Worm (Caenorhabditis elegans) whole organism, young adult: ENCODE results near the gene T23B12.6.

Experiments used
- B0336.3 ChIP-seq: fragments of 200-800 bp; sonication (Bioruptor generic); IDR thresholded peaks from 2 replicates; pipeline ENCODE4 v1.3.6; 2022; ENCODE audit warnings: missing genetic modification characterization, missing compliant biosample characterization
- C06A6.2 ChIP-seq: fragments of 200-800 bp; sonication (Bioruptor generic); conservative IDR thresholded peaks from 2 replicates; pipeline ENCODE4 v1.3.6; 2022; ENCODE audit warnings: missing genetic modification characterization, missing compliant biosample characterization
- F10E7.11 ChIP-seq: sonication (generic microtip); optimal IDR thresholded peaks from 2 replicates; lab custom pipeline; 2017; ENCODE audit warnings: mild to moderate bottlenecking, missing genetic modification characterization, moderate library complexity, missing compliant biosample characterization
- F33H1.4 ChIP-seq: fragments of 200-800 bp; sonication (Bioruptor generic); IDR thresholded peaks from 2 replicates; pipeline ENCODE4 v1.3.6; 2022; ENCODE audit warnings: missing genetic modification reagents, missing genetic modification characterization, missing compliant biosample characterization
- F37B4.10 ChIP-seq: fragments of 200-800 bp; sonication (Bioruptor generic); IDR thresholded peaks from 2 replicates; pipeline ENCODE4 v1.3.6; 2022; ENCODE audit warnings: missing genetic modification characterization, missing compliant biosample characterization
- F39B2.1 ChIP-seq: fragments of 200-800 bp; sonication (Bioruptor generic); IDR thresholded peaks from 2 replicates; pipeline ENCODE4 v1.3.6; 2022; ENCODE audit warnings: missing genetic modification reagents, missing genetic modification characterization, missing compliant biosample characterization
- F52B5.7 ChIP-seq: sonication (generic microtip); optimal IDR thresholded peaks from 2 replicates; lab custom pipeline; 2016; ENCODE audit warnings: mild to moderate bottlenecking, missing genetic modification characterization, missing compliant biosample characterization
- K11D2.4 ChIP-seq: fragments of 200-800 bp; sonication (Bioruptor generic); IDR thresholded peaks from 2 replicates; pipeline ENCODE4 v1.3.6; 2022; ENCODE audit warnings: missing genetic modification reagents, missing genetic modification characterization, missing compliant biosample characterization
- T07F8.4 ChIP-seq: sonication (generic microtip); optimal IDR thresholded peaks from 2 replicates; lab custom pipeline; 2016; ENCODE audit warnings: mild to moderate bottlenecking, missing genetic modification characterization, moderate library complexity, missing compliant biosample characterization
- Y53F4B.3 ChIP-seq: fragments of 200-800 bp; sonication (Bioruptor generic); IDR thresholded peaks from 2 replicates; pipeline ENCODE4 v1.3.6; 2022; ENCODE audit warnings: missing genetic modification reagents, missing genetic modification characterization, missing compliant biosample characterization
- Y95B8A.8 ChIP-seq: fragments of 200-800 bp; sonication (Bioruptor generic); IDR thresholded peaks from 2 replicates; pipeline ENCODE4 v1.3.6; 2022; ENCODE audit warnings: missing genetic modification reagents, missing genetic modification characterization, missing compliant biosample characterization
- ama-1 ChIP-seq, 3 experiments: fragments of 150-350 bp in 1 of 3; sonication (generic microtip) in 2 of 3; optimal IDR thresholded peaks; 2 replicates each; lab custom pipeline; 2014 to 2018; ENCODE audit warnings: missing biosample characterization in 2 of 3, missing genetic modification characterization in 2 of 3, missing genetic modification reagents in 2 of 3
- aptf-2 ChIP-seq: fragments of 200-800 bp; sonication (Bioruptor generic); conservative IDR thresholded peaks from 2 replicates; pipeline ENCODE4 v1.3.6; 2022; ENCODE audit warnings: missing genetic modification reagents, missing genetic modification characterization, missing compliant biosample characterization
- ccch-3 ChIP-seq: fragments of 200-800 bp; sonication (Bioruptor generic); optimal IDR thresholded peaks from 2 replicates; lab custom pipeline; 2018; ENCODE audit warnings: mild to moderate bottlenecking, missing genetic modification characterization, missing compliant biosample characterization
- cebp-1 ChIP-seq, 2 experiments: fragments of 200-800 bp in 1 of 2; sonication (Bioruptor generic) in 1 of 2; sonication (generic microtip) in 1 of 2; IDR thresholded peaks in 1 of 2; optimal IDR thresholded peaks in 1 of 2; 2 replicates each; pipeline versions ENCODE4 v1.3.6 to Lab custom; 2017 to 2022; ENCODE audit warnings: missing compliant biosample characterization in 2 of 2, missing genetic modification characterization in 2 of 2, mild to moderate bottlenecking in 1 of 2, missing genetic modification reagents in 1 of 2, moderate library complexity in 1 of 2
- ceh-100 ChIP-seq: fragments of 200-800 bp; sonication (Bioruptor generic); IDR thresholded peaks from 2 replicates; pipeline ENCODE4 v1.3.6; 2022; ENCODE audit warnings: missing genetic modification reagents, missing genetic modification characterization, missing compliant biosample characterization
- ceh-91 ChIP-seq: fragments of 200-800 bp; sonication (Bioruptor generic); IDR thresholded peaks from 2 replicates; pipeline ENCODE4 v1.3.6; 2022; ENCODE audit warnings: missing genetic modification reagents, missing genetic modification characterization, missing compliant biosample characterization
- chd-7 ChIP-seq: sonication (generic microtip); optimal IDR thresholded peaks from 2 replicates; lab custom pipeline; 2016; ENCODE audit warnings: mild to moderate bottlenecking, missing genetic modification characterization, moderate library complexity, missing compliant biosample characterization
- die-1 ChIP-seq: sonication (generic microtip); optimal IDR thresholded peaks from 2 replicates; lab custom pipeline; 2016; ENCODE audit warnings: missing genotype, mild to moderate bottlenecking, missing genetic modification characterization, missing compliant biosample characterization
- efl-1 ChIP-seq: fragments of 150-350 bp; optimal IDR thresholded peaks from 2 replicates; lab custom pipeline; 2014; ENCODE audit warnings: missing biosample characterization, missing genetic modification reagents, missing genetic modification characterization
- egl-18 ChIP-seq: fragments of 200-800 bp; sonication (Bioruptor generic); IDR thresholded peaks from 2 replicates; pipeline ENCODE4 v1.3.6; 2022; ENCODE audit warnings: missing genetic modification reagents, missing genetic modification characterization, missing compliant biosample characterization
- egl-44 ChIP-seq: fragments of 200-800 bp; sonication (Bioruptor generic); IDR thresholded peaks from 2 replicates; pipeline ENCODE4 v1.3.6; 2022; ENCODE audit warnings: missing genetic modification reagents, missing genetic modification characterization, missing compliant biosample characterization
- ekl-4 ChIP-seq: fragments of 200-800 bp; sonication (Bioruptor generic); IDR thresholded peaks from 2 replicates; pipeline ENCODE4 v1.3.6; 2022; ENCODE audit warnings: missing genetic modification reagents, missing genetic modification characterization, missing compliant biosample characterization
- gei-17 ChIP-seq: fragments of 200-800 bp; sonication (Bioruptor generic); optimal IDR thresholded peaks from 2 replicates; lab custom pipeline; 2018; ENCODE audit warnings: mild to moderate bottlenecking, missing genetic modification characterization, missing compliant biosample characterization
- hlh-26 ChIP-seq: fragments of 200-800 bp; sonication (Bioruptor generic); conservative IDR thresholded peaks from 2 replicates; pipeline ENCODE4 v1.3.6; 2022; ENCODE audit warnings: missing genetic modification reagents, missing genetic modification characterization, missing compliant biosample characterization
- hrde-1 ChIP-seq: sonication (generic microtip); optimal IDR thresholded peaks from 2 replicates; lab custom pipeline; 2016; ENCODE audit warnings: missing genetic modification characterization, mild to moderate bottlenecking, missing compliant biosample characterization, moderate library complexity, missing genotype, missing genetic modification reagents, borderline replicate concordance
- let-526 ChIP-seq: fragments of 200-800 bp; sonication (Bioruptor generic); IDR thresholded peaks from 2 replicates; pipeline ENCODE4 v1.3.6; 2022; ENCODE audit warnings: missing genetic modification reagents, missing genetic modification characterization, missing compliant biosample characterization
- lin-35 ChIP-seq, 3 experiments: fragments of 150-350 bp in 2 of 3; sonication (generic microtip) in 1 of 3; optimal IDR thresholded peaks; 2 replicates each; lab custom pipeline; 2014 to 2018; ENCODE audit warnings: missing biosample characterization in 3 of 3, missing genetic modification characterization in 3 of 3, missing genetic modification reagents in 3 of 3
- lir-1 ChIP-seq: fragments of 200-800 bp; sonication (Bioruptor generic); conservative IDR thresholded peaks from 2 replicates; pipeline ENCODE4 v1.3.6; 2022; ENCODE audit warnings: missing genetic modification reagents, missing genetic modification characterization, missing compliant biosample characterization
- madf-8 ChIP-seq: fragments of 200-800 bp; sonication (Bioruptor generic); conservative IDR thresholded peaks from 2 replicates; pipeline ENCODE4 v1.3.6; 2022; ENCODE audit warnings: missing genetic modification reagents, missing genetic modification characterization, missing compliant biosample characterization
- mel-28 ChIP-seq: sonication (generic microtip); optimal IDR thresholded peaks from 2 replicates; lab custom pipeline; 2016; ENCODE audit warnings: borderline replicate concordance, mild to moderate bottlenecking, missing genetic modification characterization, missing compliant biosample characterization
- mes-4 ChIP-seq: sonication (generic microtip); optimal IDR thresholded peaks from 2 replicates; lab custom pipeline; 2016; ENCODE audit warnings: missing genotype, missing genetic modification characterization, missing compliant biosample characterization
- nhr-179 ChIP-seq: sonication (generic microtip); optimal IDR thresholded peaks from 2 replicates; lab custom pipeline; 2016; ENCODE audit warnings: mild to moderate bottlenecking, missing genetic modification characterization, missing compliant biosample characterization
- nhr-80 ChIP-seq: sonication (generic microtip); optimal IDR thresholded peaks from 2 replicates; lab custom pipeline; 2016; ENCODE audit warnings: missing genetic modification characterization, missing compliant biosample characterization
- rec-8 ChIP-seq, 2 experiments: sonication (generic microtip); optimal IDR thresholded peaks; 2 replicates each; lab custom pipeline; 2016; ENCODE audit warnings: mild to moderate bottlenecking in 2 of 2, missing genetic modification characterization in 2 of 2, missing genetic modification reagents in 2 of 2, missing genotype in 2 of 2, missing biosample characterization in 1 of 2, missing compliant biosample characterization in 1 of 2, moderate library complexity in 1 of 2
- rpc-1 ChIP-seq, 2 experiments: fragments of 150-350 bp in 1 of 2; sonication (generic microtip) in 1 of 2; optimal IDR thresholded peaks; 2 replicates each; lab custom pipeline; 2014 to 2018; ENCODE audit warnings: missing biosample characterization in 1 of 2, missing genetic modification characterization in 1 of 2, missing genetic modification reagents in 1 of 2, missing genotype in 1 of 2
- snpc-1.1 ChIP-seq: sonication (generic microtip); optimal IDR thresholded peaks from 2 replicates; lab custom pipeline; 2017; ENCODE audit warnings: missing genetic modification characterization, mild to moderate bottlenecking, missing compliant biosample characterization, antibody characterized with exemption, moderate library complexity, missing genotype, missing genetic modification reagents; ENCODE audit not compliant: insufficient read depth
- snpc-1.3 ChIP-seq: sonication (generic microtip); optimal IDR thresholded peaks from 2 replicates; lab custom pipeline; 2017; ENCODE audit warnings: missing genetic modification characterization, mild to moderate bottlenecking, missing compliant biosample characterization, antibody characterized with exemption, moderate library complexity, missing genotype, missing genetic modification reagents; ENCODE audit not compliant: insufficient read depth
- snpc-3.4 ChIP-seq: sonication (generic microtip); optimal IDR thresholded peaks from 2 replicates; lab custom pipeline; 2017; ENCODE audit warnings: missing genetic modification characterization, mild to moderate bottlenecking, missing compliant biosample characterization, antibody characterized with exemption, moderate library complexity, missing genotype, missing genetic modification reagents
- snpc-4 ChIP-seq, 5 experiments: fragments of 150-350 bp in 1 of 5; sonication (generic microtip) in 4 of 5; optimal IDR thresholded peaks; 2 replicates each; lab custom pipeline; 2014 to 2018; ENCODE audit warnings: missing genetic modification characterization in 5 of 5, missing biosample characterization in 3 of 5, antibody characterized with exemption in 2 of 5, mild to moderate bottlenecking in 2 of 5, missing compliant biosample characterization in 2 of 5, missing genotype in 2 of 5, moderate library complexity in 2 of 5, missing genetic modification reagents in 1 of 5
- unc-62 ChIP-seq: fragments of 150-350 bp; optimal IDR thresholded peaks from 2 replicates; lab custom pipeline; 2014; ENCODE audit warnings: missing biosample characterization, missing genetic modification reagents, missing genetic modification characterization
- xnd-1 ChIP-seq: sonication (generic microtip); optimal IDR thresholded peaks from 2 replicates; lab custom pipeline; 2016; ENCODE audit warnings: missing genotype, missing genetic modification reagents, missing genetic modification characterization, missing compliant biosample characterization
- zim-3 ChIP-seq: sonication (generic microtip); optimal IDR thresholded peaks from 2 replicates; lab custom pipeline; 2017; ENCODE audit warnings: mild to moderate bottlenecking, missing genetic modification characterization, moderate library complexity, missing compliant biosample characterization
- ztf-18 ChIP-seq: sonication (generic microtip); optimal IDR thresholded peaks from 2 replicates; lab custom pipeline; 2016; ENCODE audit warnings: missing genotype, mild to moderate bottlenecking, missing genetic modification characterization, missing compliant biosample characterization
- ztf-3 ChIP-seq: fragments of 200-800 bp; sonication (Bioruptor generic); optimal IDR thresholded peaks from 2 replicates; lab custom pipeline; 2018; ENCODE audit warnings: mild to moderate bottlenecking, missing genetic modification characterization, missing compliant biosample characterization

Gene T23B12.6

ce11 chrV:8413432-8414021, 46.7 kb downstream of the T23B12.6 start, which contains the start of gene vha-18 (continued):
- TF ChIP-seq snpc-4 (GFP tag; optimal IDR thresholded peaks at IDR 0.05; lab: Kevin White, UChicago) (no peak), snpc-4 (tag; optimal IDR thresholded peaks at IDR 0.05; lab: Kevin White, UChicago) (peak in 3 of 4 experiments; percentile 27 to 71 (median 55)), hlh-26 (GFP tag; lab: Robert Waterston, UW) (no peak), egl-18 (GFP tag; lab: Robert Waterston, UW) (no peak), cebp-1 (GFP tag; IDR thresholded peaks at IDR 0.05; lab: Robert Waterston, UW) (no peak), cebp-1 (tag; optimal IDR thresholded peaks at IDR 0.05; lab: Kevin White, UChicago) (no peak), ztf-18 (tag; lab: Kevin White, UChicago) (peak; percentile 70), egl-44 (GFP tag; lab: Robert Waterston, UW) (no peak), die-1 (tag; lab: Kevin White, UChicago) (no peak), ztf-3 (GFP tag; lab: Kevin White, UChicago) (no peak), rpc-1 (optimal IDR thresholded peaks at IDR 0.05; lab: Kevin White, UChicago) (no peak), rpc-1 (tag; optimal IDR thresholded peaks at IDR 0.05; lab: Kevin White, UChicago) (no peak), Y53F4B.3 (GFP tag; lab: Robert Waterston, UW) (peak; percentile 39; the same call in 1 of the 2 replicates), hrde-1 (tag; lab: Kevin White, UChicago) (peak; percentile 49), aptf-2 (GFP tag; lab: Robert Waterston, UW) (0 out of 2 replicates have a peak, but pooled peaks have one; percentile 45), lir-1 (GFP tag; lab: Robert Waterston, UW) (peak; percentile 58; the same call in 1 of the 2 replicates), rec-8 (tag; optimal IDR thresholded peaks at IDR 0.05; lab: Kevin White, UChicago) (no peak), T07F8.4 (tag; lab: Kevin White, UChicago) (no peak), snpc-3.4 (tag; lab: Kevin White, UChicago) (peak; percentile 86), mes-4 (tag; lab: Kevin White, UChicago) (no peak), K11D2.4 (GFP tag; lab: Robert Waterston, UW) (no peak), ekl-4 (GFP tag; lab: Robert Waterston, UW) (peak; percentile 84), Y95B8A.8 (GFP tag; lab: Robert Waterston, UW) (peak; percentile 86; the same call in 1 of the 2 replicates), ceh-91 (GFP tag; lab: Robert Waterston, UW) (peak; percentile 99), snpc-1.3 (tag; lab: Kevin White, UChicago) (peak; percentile 73), unc-62 (GFP tag; lab: Kevin White, UChicago) (no peak), F37B4.10 (GFP tag; lab: Robert Waterston, UW) (no peak), zim-3 (tag; lab: Kevin White, UChicago) (no peak), snpc-1.1 (tag; lab: Kevin White, UChicago) (peak; percentile 55), gei-17 (GFP tag; lab: Kevin White, UChicago) (no peak), F33H1.4 (GFP tag; lab: Robert Waterston, UW) (peak; percentile 86), ama-1 (optimal IDR thresholded peaks at IDR 0.05; lab: Kevin White, UChicago) (no peak), ama-1 (GFP tag; optimal IDR thresholded peaks at IDR 0.05; lab: Kevin White, UChicago) (no peak), ceh-100 (GFP tag; lab: Robert Waterston, UW) (peak; percentile 75), F10E7.11 (tag; lab: Kevin White, UChicago) (no peak), ccch-3 (GFP tag; lab: Kevin White, UChicago) (no peak), xnd-1 (tag; lab: Kevin White, UChicago) (peak; percentile 87), F52B5.7 (tag; lab: Kevin White, UChicago) (no peak), efl-1 (peak; percentile 90), mel-28 (tag; lab: Kevin White, UChicago) (no peak), madf-8 (GFP tag; lab: Robert Waterston, UW) (peak; percentile 94), nhr-80 (no peak), nhr-179 (tag; lab: Kevin White, UChicago) (no peak), F39B2.1 (GFP tag; lab: Robert Waterston, UW) (no peak), lin-35 (GFP tag; optimal IDR thresholded peaks at IDR 0.05; lab: Kevin White, UChicago) (no peak), let-526 (GFP tag; lab: Robert Waterston, UW) (no peak), chd-7 (tag; lab: Kevin White, UChicago) (no peak), C06A6.2 (GFP tag; lab: Robert Waterston, UW) (no peak), B0336.3 (GFP tag; lab: Robert Waterston, UW) (peak; percentile 84)
